Worm (Caenorhabditis elegans) whole organism, midembryonic: ENCODE results near the gene sel-15.

Experiments used
- T22C8.4 ChIP-seq: fragments of 200-800 bp; sonication (Bioruptor generic); IDR thresholded peaks from 2 replicates; pipeline ENCODE4 v1.3.6; 2022; ENCODE audit warnings: missing genetic modification characterization, missing compliant biosample characterization
- cog-1 ChIP-seq: sonication (generic microtip); optimal IDR thresholded peaks from 2 replicates; lab custom pipeline; 2016; ENCODE audit warnings: missing genetic modification characterization, missing compliant biosample characterization
- flt-1 ChIP-seq: fragments of 200-800 bp; sonication (Bioruptor generic); IDR thresholded peaks from 2 replicates; pipeline ENCODE4 v1.3.6; 2022; ENCODE audit warnings: missing genetic modification characterization, missing compliant biosample characterization
- klf-2 ChIP-seq: fragments of 200-800 bp; sonication (Bioruptor generic); conservative IDR thresholded peaks from 2 replicates; pipeline ENCODE4 v1.3.6; 2022; ENCODE audit warnings: missing genetic modification reagents, missing genetic modification characterization, missing compliant biosample characterization
- med-1 ChIP-seq: sonication (generic microtip); optimal IDR thresholded peaks from 2 replicates; lab custom pipeline; 2017; ENCODE audit warnings: missing genetic modification characterization, mild to moderate bottlenecking, missing compliant biosample characterization, antibody characterized with exemption, missing genetic modification reagents; ENCODE audit not compliant: insufficient read depth
- ref-1 ChIP-seq: fragments of 200-800 bp; sonication (Bioruptor generic); conservative IDR thresholded peaks from 2 replicates; pipeline ENCODE4 v1.3.6; 2022; ENCODE audit warnings: missing genetic modification reagents, missing genetic modification characterization, missing compliant biosample characterization
- tab-1 ChIP-seq: fragments of 200-800 bp; sonication (Bioruptor generic); IDR thresholded peaks from 2 replicates; pipeline ENCODE4 v1.3.6; 2022; ENCODE audit warnings: missing genetic modification characterization, missing compliant biosample characterization
- ztf-23 ChIP-seq: fragments of 200-800 bp; sonication (Bioruptor generic); IDR thresholded peaks from 2 replicates; pipeline ENCODE4 v1.3.6; 2022; ENCODE audit warnings: missing genetic modification reagents, missing genetic modification characterization, missing compliant biosample characterization
- ztf-29 ChIP-seq: fragments of 200-800 bp; sonication (Bioruptor generic); IDR thresholded peaks from 2 replicates; pipeline ENCODE4 v1.3.6; 2022; ENCODE audit warnings: missing genetic modification reagents, missing genetic modification characterization, missing compliant biosample characterization

Gene sel-15

DNA sequence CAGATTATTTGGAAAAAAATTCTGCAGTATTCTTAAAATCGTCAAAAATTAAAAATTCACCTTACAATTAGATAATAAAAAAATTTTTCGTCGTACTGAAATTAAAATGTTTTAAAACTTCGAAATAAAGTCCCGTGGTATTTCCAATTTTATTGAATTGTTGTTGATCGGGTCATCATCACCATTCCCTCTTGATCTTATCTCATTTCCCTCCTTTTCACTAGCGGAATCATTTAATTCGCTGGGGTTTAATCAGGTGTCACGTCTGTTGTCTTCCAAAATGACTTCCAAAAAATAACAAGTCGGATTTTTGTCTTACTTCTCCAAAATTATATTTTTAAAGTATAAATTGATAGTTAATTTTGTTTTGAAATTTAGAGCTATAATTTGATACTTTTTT is 39.6 kb downstream of the sel-15 start:
- TF ChIP-seq T22C8.4 (GFP tag; lab: Robert Waterston, UW) (no peak), ref-1 (GFP tag; lab: Robert Waterston, UW) (no peak), ztf-23 (GFP tag; lab: Robert Waterston, UW) (no peak)

- TF ChIP-seq tab-1 (GFP tag; lab: Robert Waterston, UW) (no peak), cog-1 (tag; lab: Kevin White, UChicago) (no peak), med-1 (GFP tag; lab: Kevin White, UChicago) (no peak), T22C8.4 (GFP tag; lab: Robert Waterston, UW) (no peak), ztf-29 (GFP tag; lab: Robert Waterston, UW) (no peak), flt-1 (GFP tag; lab: Robert Waterston, UW) (no peak), ztf-23 (GFP tag; lab: Robert Waterston, UW) (no peak), klf-2 (no peak), ref-1 (GFP tag; lab: Robert Waterston, UW) (no peak)
Observed at ce11 chrIII:654365-654764, 41.9 kb downstream of the sel-15 start.

DNA sequence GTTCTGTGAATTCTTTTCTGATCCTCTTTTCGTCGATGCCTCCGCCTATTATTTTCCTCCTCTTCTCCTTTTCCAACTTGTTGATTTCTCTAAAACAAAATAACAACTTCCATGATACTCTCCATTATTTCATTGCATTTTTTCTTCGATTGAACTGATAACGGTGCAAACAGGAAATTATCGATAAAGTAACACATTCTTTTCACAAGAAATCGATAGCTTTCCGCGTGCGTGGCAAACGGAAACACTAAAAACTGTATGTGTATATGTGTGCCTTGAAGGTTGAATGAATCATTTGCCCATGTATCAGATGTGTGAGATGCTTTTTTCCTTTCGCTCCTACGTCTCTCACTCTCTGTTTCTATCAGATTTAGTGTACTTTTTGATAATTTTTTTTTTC is 44.7 kb downstream of the sel-15 start:
- no peak for TF ChIP-seq cog-1 (tag; lab: Kevin White, UChicago)
- no peak for TF ChIP-seq flt-1 (GFP tag; lab: Robert Waterston, UW)
- no peak for TF ChIP-seq ref-1 (GFP tag; lab: Robert Waterston, UW)
- TF ChIP-seq med-1 (GFP tag; lab: Kevin White, UChicago) = no peak
- no peak for TF ChIP-seq T22C8.4 (GFP tag; lab: Robert Waterston, UW)
- no peak for TF ChIP-seq ztf-23 (GFP tag; lab: Robert Waterston, UW)
- no peak for TF ChIP-seq tab-1 (GFP tag; lab: Robert Waterston, UW)
- no peak for TF ChIP-seq klf-2
- TF ChIP-seq ztf-29 (GFP tag; lab: Robert Waterston, UW) = no peak

DNA sequence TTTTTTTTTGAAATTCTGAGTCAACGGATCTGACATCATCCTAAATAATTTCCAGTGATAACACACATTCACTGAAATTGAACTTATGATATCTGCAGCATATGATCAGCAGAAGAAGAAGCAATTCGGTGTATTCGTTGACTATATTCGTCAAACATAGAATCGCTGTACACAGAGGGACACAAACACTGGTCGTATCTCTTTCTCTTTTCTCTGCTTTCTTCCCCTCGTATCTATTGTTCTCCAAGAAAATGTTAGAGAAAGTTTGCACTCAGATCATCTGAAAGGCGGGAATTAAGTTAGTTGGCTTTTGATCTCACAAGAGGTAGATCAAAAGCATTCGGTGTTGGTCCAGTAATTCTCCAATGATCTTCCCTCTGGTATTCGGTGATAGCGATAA is 45.7 kb downstream of the sel-15 start:
- TF ChIP-seq T22C8.4 (GFP tag; lab: Robert Waterston, UW) (no peak), flt-1 (GFP tag; lab: Robert Waterston, UW) (no peak)

- no peak for TF ChIP-seq flt-1 (GFP tag; lab: Robert Waterston, UW)
- TF ChIP-seq ref-1 (GFP tag; lab: Robert Waterston, UW) = no peak
- TF ChIP-seq med-1 (GFP tag; lab: Kevin White, UChicago) = no peak
- no peak for TF ChIP-seq tab-1 (GFP tag; lab: Robert Waterston, UW)
- no peak for TF ChIP-seq T22C8.4 (GFP tag; lab: Robert Waterston, UW)
- TF ChIP-seq ztf-29 (GFP tag; lab: Robert Waterston, UW) = no peak
- no peak for TF ChIP-seq klf-2
- TF ChIP-seq ztf-23 (GFP tag; lab: Robert Waterston, UW) = no peak
- TF ChIP-seq cog-1 (tag; lab: Kevin White, UChicago) = no peak
Observed at ce11 chrIII:649935-650334, 46.3 kb downstream of the sel-15 start.

- TF ChIP-seq med-1 (GFP tag; lab: Kevin White, UChicago) = no peak
- TF ChIP-seq ztf-23 (GFP tag; lab: Robert Waterston, UW) = no peak
- no peak for TF ChIP-seq klf-2
- no peak for TF ChIP-seq T22C8.4 (GFP tag; lab: Robert Waterston, UW)
Observed at ce11 chrIII:647248-647647, 49.0 kb downstream of the sel-15 start.

DNA sequence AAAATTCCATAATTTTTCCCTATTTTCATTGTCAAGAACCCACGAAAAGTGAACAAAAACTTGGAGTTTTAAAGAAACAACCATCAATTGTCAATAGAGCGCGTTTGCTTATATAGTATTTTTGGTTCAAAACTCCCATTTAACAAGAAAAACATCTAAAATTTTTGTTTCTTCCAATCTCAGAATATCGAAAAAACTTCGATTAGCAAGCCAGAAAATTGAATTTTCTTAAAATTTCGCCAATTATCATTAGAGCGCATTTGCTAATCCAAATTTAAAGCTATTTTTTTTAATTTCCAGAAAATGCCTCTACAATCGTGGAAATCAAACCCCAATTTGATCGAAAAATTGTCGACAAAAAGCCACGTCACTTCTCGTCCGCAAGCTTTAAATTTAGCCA is 49.8 kb downstream of the sel-15 start, which contains the start of gene orai-1:
Gene orai-1 (plus strand): TSS at position 301 of the 400 bp plus-strand sequence.
- no peak for TF ChIP-seq tab-1 (GFP tag; lab: Robert Waterston, UW)
- TF ChIP-seq cog-1 (tag; lab: Kevin White, UChicago) = no peak
- TF ChIP-seq ref-1 (GFP tag; lab: Robert Waterston, UW) = no peak
- TF ChIP-seq ztf-29 (GFP tag; lab: Robert Waterston, UW) = no peak
- TF ChIP-seq ztf-23 (GFP tag; lab: Robert Waterston, UW) = no peak
- TF ChIP-seq T22C8.4 (GFP tag; lab: Robert Waterston, UW) = no peak
- no peak for TF ChIP-seq flt-1 (GFP tag; lab: Robert Waterston, UW)
- TF ChIP-seq klf-2 = no peak

ce11 chrIII:644660-645059 is 51.6 kb downstream of the sel-15 start:
- TF ChIP-seq ztf-23 (GFP tag; lab: Robert Waterston, UW) (no peak), cog-1 (tag; lab: Kevin White, UChicago) (no peak), ref-1 (GFP tag; lab: Robert Waterston, UW) (no peak), flt-1 (GFP tag; lab: Robert Waterston, UW) (no peak), T22C8.4 (GFP tag; lab: Robert Waterston, UW) (no peak), klf-2 (no peak), tab-1 (GFP tag; lab: Robert Waterston, UW) (no peak), ztf-29 (GFP tag; lab: Robert Waterston, UW) (no peak), med-1 (GFP tag; lab: Kevin White, UChicago) (no peak)
